Fruit fly (Drosophila melanogaster) whole organism, embryonic: ENCODE measurements around the gene Sfp65A.

Experiments used
- Abd-B ChIP-seq: fragments of 200-800 bp; sonication (Bioruptor generic); optimal IDR thresholded peaks from 2 replicates; lab custom pipeline; 2018; ENCODE audit warnings: missing biosample characterization, mild to moderate bottlenecking, missing genetic modification characterization, moderate library complexity
- Atf6 ChIP-seq: fragments of 200-800 bp; sonication (Bioruptor generic); IDR thresholded peaks from 2 replicates; pipeline ENCODE4 v1.3.6; 2022; ENCODE audit warnings: missing biosample characterization, missing genetic modification characterization
- CG1024 ChIP-seq: fragments of 200-800 bp; sonication (Bioruptor generic); IDR thresholded peaks from 2 replicates; pipeline ENCODE4 v1.3.6; 2022; ENCODE audit warnings: missing biosample characterization, missing genetic modification characterization
- CG10979 ChIP-seq: fragments of 200-800 bp; sonication (Bioruptor generic); optimal IDR thresholded peaks from 2 replicates; lab custom pipeline; 2018; ENCODE audit warnings: missing biosample characterization, mild to moderate bottlenecking, missing genetic modification characterization, moderate library complexity
- CG11504 ChIP-seq: fragments of 200-800 bp; sonication (Bioruptor generic); optimal IDR thresholded peaks from 3 replicates; lab custom pipeline; 2019; ENCODE audit warnings: missing biosample characterization, mild to moderate bottlenecking, missing genetic modification characterization, moderate library complexity
- CG11696 ChIP-seq: fragments of 200-800 bp; sonication (Bioruptor generic); IDR thresholded peaks from 2 replicates; pipeline ENCODE4 v1.3.6; 2022; ENCODE audit warnings: missing biosample characterization, missing genetic modification characterization
- CG17361 ChIP-seq: fragments of 200-800 bp; sonication (Bioruptor generic); IDR thresholded peaks from 3 replicates; pipeline ENCODE4 v1.3.6; 2022; ENCODE audit warnings: missing biosample characterization, missing genetic modification characterization
- CG18262 ChIP-seq: fragments of 200-800 bp; optimal IDR thresholded peaks from 3 replicates; lab custom pipeline; 2019; ENCODE audit warnings: missing biosample characterization, mild to moderate bottlenecking, missing genetic modification characterization, moderate library complexity
- CG2889 ChIP-seq: fragments of 200-800 bp; sonication (Bioruptor generic); IDR thresholded peaks from 3 replicates; pipeline ENCODE4 v1.3.6; 2022; ENCODE audit warnings: missing biosample characterization, missing genetic modification characterization
- CG31224 ChIP-seq: fragments of 200-800 bp; sonication (Bioruptor generic); IDR thresholded peaks from 2 replicates; pipeline ENCODE4 v1.3.6; 2022; ENCODE audit warnings: missing biosample characterization, missing genetic modification characterization
- CG7556 ChIP-seq: fragments of 200-800 bp; sonication (Bioruptor generic); optimal IDR thresholded peaks from 2 replicates; lab custom pipeline; 2017; ENCODE audit warnings: missing biosample characterization, mild to moderate bottlenecking, missing genetic modification characterization
- CG7839 ChIP-seq: fragments of 200-800 bp; sonication (Bioruptor generic); optimal IDR thresholded peaks from 3 replicates; lab custom pipeline; 2018; ENCODE audit warnings: missing biosample characterization, mild to moderate bottlenecking, missing genetic modification characterization, moderate library complexity
- CG8281 ChIP-seq: fragments of 200-800 bp; sonication (Bioruptor generic); optimal IDR thresholded peaks from 2 replicates; lab custom pipeline; 2018; ENCODE audit warnings: missing biosample characterization, mild to moderate bottlenecking, missing genetic modification characterization, moderate library complexity
- CoRest ChIP-seq: fragments of 200-800 bp; sonication (Bioruptor generic); optimal IDR thresholded peaks from 3 replicates; lab custom pipeline; 2018; ENCODE audit warnings: missing biosample characterization, mild to moderate bottlenecking, missing genetic modification characterization, moderate library complexity
- Doc3 ChIP-seq: fragments of 200-800 bp; sonication (Bioruptor generic); IDR thresholded peaks from 3 replicates; pipeline ENCODE4 v1.3.6; 2022; ENCODE audit warnings: missing biosample characterization, missing genetic modification characterization; ENCODE audit not compliant: partially characterized antibody
- Drgx ChIP-seq: fragments of 200-800 bp; sonication (Bioruptor generic); IDR thresholded peaks from 2 replicates; pipeline ENCODE4 v1.3.6; 2022; ENCODE audit warnings: missing biosample characterization, missing genetic modification characterization
- HHEX ChIP-seq: fragments of 200-800 bp; sonication (Bioruptor generic); optimal IDR thresholded peaks from 3 replicates; lab custom pipeline; 2017; ENCODE audit warnings: missing biosample characterization, mild to moderate bottlenecking, missing genetic modification characterization, missing genetic modification reagents
- NK7.1 ChIP-seq: fragments of 200-800 bp; sonication (Bioruptor generic); optimal IDR thresholded peaks from 3 replicates; lab custom pipeline; 2016; ENCODE audit warnings: missing biosample characterization, missing genetic modification characterization
- Vsx1 ChIP-seq: fragments of 200-800 bp; sonication (Bioruptor generic); optimal IDR thresholded peaks from 2 replicates; lab custom pipeline; 2017; ENCODE audit warnings: missing biosample characterization, mild to moderate bottlenecking, missing genetic modification characterization, missing genetic modification reagents
- amos ChIP-seq: fragments of 200-800 bp; sonication (Bioruptor generic); IDR thresholded peaks from 2 replicates; pipeline ENCODE4 v1.3.6; 2022; ENCODE audit warnings: missing biosample characterization, missing genetic modification characterization; ENCODE audit not compliant: partially characterized antibody
- ase ChIP-seq: fragments of 200-800 bp; sonication (Bioruptor generic); IDR thresholded peaks from 3 replicates; pipeline ENCODE4 v1.3.6; 2022; ENCODE audit warnings: missing biosample characterization, missing genetic modification characterization
- crol ChIP-seq: fragments of 200-800 bp; sonication (Bioruptor generic); IDR thresholded peaks from 2 replicates; pipeline ENCODE4 v1.3.6; 2022; ENCODE audit warnings: missing biosample characterization, missing genetic modification characterization
- crp ChIP-seq, 2 experiments: fragments of 200-800 bp; sonication (Bioruptor generic); optimal IDR thresholded peaks; 2 replicates in 1 of 2; 3 replicates in 1 of 2; lab custom pipeline; 2017; ENCODE audit warnings: missing biosample characterization in 2 of 2, missing genetic modification characterization in 2 of 2, mild to moderate bottlenecking in 1 of 2, moderate library complexity in 1 of 2
- exex ChIP-seq: fragments of 200-800 bp; sonication (Bioruptor generic); optimal IDR thresholded peaks from 4 replicates; lab custom pipeline; 2018; ENCODE audit warnings: missing biosample characterization, mild to moderate bottlenecking, missing genetic modification characterization, moderate library complexity
- gfzf ChIP-seq: fragments of 200-800 bp; sonication (Bioruptor generic); optimal IDR thresholded peaks from 2 replicates; lab custom pipeline; 2016; ENCODE audit warnings: missing biosample characterization, mild to moderate bottlenecking, missing genetic modification characterization, moderate library complexity
- hbn ChIP-seq: fragments of 200-800 bp; sonication (Bioruptor generic); IDR thresholded peaks from 2 replicates; pipeline ENCODE4 v1.3.6; 2022; ENCODE audit warnings: missing biosample characterization, missing genetic modification characterization; ENCODE audit not compliant: partially characterized antibody
- klu ChIP-seq: fragments of 200-800 bp; sonication (Bioruptor generic); IDR thresholded peaks from 2 replicates; pipeline ENCODE4 v1.3.6; 2022; ENCODE audit warnings: missing biosample characterization, missing genetic modification characterization
- luna ChIP-seq: fragments of 200-800 bp; sonication (Bioruptor generic); optimal IDR thresholded peaks from 2 replicates; lab custom pipeline; 2016; ENCODE audit warnings: missing biosample characterization, missing genetic modification characterization
- mld ChIP-seq: fragments of 200-800 bp; sonication (Bioruptor generic); IDR thresholded peaks from 3 replicates; pipeline ENCODE4 v1.3.6; 2022; ENCODE audit warnings: missing biosample characterization, missing genetic modification characterization; ENCODE audit not compliant: partially characterized antibody
- nmo ChIP-seq: fragments of 200-800 bp; sonication (Bioruptor generic); optimal IDR thresholded peaks from 2 replicates; lab custom pipeline; 2018; ENCODE audit warnings: missing biosample characterization, mild to moderate bottlenecking, missing genetic modification characterization, moderate library complexity
- pan ChIP-seq, 4 experiments: fragments of >200 bp in 3 of 4; fragments of 200-800 bp in 1 of 4; sonication (Bioruptor generic) in 1 of 4; optimal IDR thresholded peaks in 3 of 4; IDR thresholded peaks in 1 of 4; 2 replicates each; pipeline versions ENCODE4 v1.3.6 to Lab custom; 2017 to 2022; ENCODE audit warnings: missing biosample characterization in 2 of 4, missing genetic modification characterization in 2 of 4, mixed read lengths in 1 of 4
- phol ChIP-seq: fragments of 200-800 bp; sonication (Bioruptor generic); optimal IDR thresholded peaks from 3 replicates; lab custom pipeline; 2018; ENCODE audit warnings: missing biosample characterization, mild to moderate bottlenecking, missing genetic modification characterization, moderate library complexity
- pnt ChIP-seq: fragments of 200-800 bp; sonication (Bioruptor generic); optimal IDR thresholded peaks from 3 replicates; lab custom pipeline; 2016; ENCODE audit warnings: missing biosample characterization, missing genetic modification characterization
- row ChIP-seq: fragments of 200-800 bp; sonication (Bioruptor generic); IDR thresholded peaks from 3 replicates; pipeline ENCODE4 v1.3.6; 2022; ENCODE audit warnings: missing biosample characterization, missing genetic modification characterization
- sisA ChIP-seq: fragments of 200-800 bp; sonication (Bioruptor generic); IDR thresholded peaks from 2 replicates; pipeline ENCODE4 v1.3.6; 2022; ENCODE audit warnings: missing biosample characterization, missing genetic modification characterization
- slbo ChIP-seq: fragments of 200-800 bp; sonication (Bioruptor generic); IDR thresholded peaks from 2 replicates; pipeline ENCODE4 v1.3.6; 2022; ENCODE audit warnings: missing biosample characterization, missing genetic modification characterization
- tio ChIP-seq: fragments of 200-800 bp; sonication (Bioruptor generic); optimal IDR thresholded peaks from 2 replicates; lab custom pipeline; 2017; ENCODE audit warnings: missing biosample characterization, missing genetic modification characterization, inconsistent platforms
- wdn ChIP-seq: fragments of 200-800 bp; sonication (Bioruptor generic); IDR thresholded peaks from 2 replicates; pipeline ENCODE4 v1.3.6; 2022; ENCODE audit warnings: missing biosample characterization, missing genetic modification characterization

Gene Sfp65A

dm6 chr3L:6315693-6316092, 34.4 kb upstream of the Sfp65A start (continued):
- TF ChIP-seq CG1024 (GFP tag; lab: Robert Waterston, UW) (no peak), klu (GFP tag; lab: Robert Waterston, UW) (no peak), Abd-B (GFP tag; lab: Kevin White, UChicago) (no peak), nmo (GFP tag; lab: Kevin White, UChicago) (peak; percentile 17), CG31224 (GFP tag; lab: Robert Waterston, UW) (no peak), luna (GFP tag; lab: Kevin White, UChicago) (no peak), ase (no peak), hbn (GFP tag; lab: Robert Waterston, UW) (no peak), CG8281 (tag; lab: Kevin White, UChicago) (no peak), CoRest (tag; lab: Kevin White, UChicago) (peak; percentile 11), phol (tag; lab: Kevin White, UChicago) (peak; percentile 10), Vsx1 (peak; percentile 1), CG7556 (GFP tag; lab: Kevin White, UChicago) (no peak), slbo (GFP tag; lab: Robert Waterston, UW) (no peak), sisA (GFP tag; lab: Robert Waterston, UW) (no peak), CG17361 (GFP tag; lab: Robert Waterston, UW) (0 out of 3 replicates have a peak, but pooled peaks have one; percentile 14), wdn (GFP tag; lab: Robert Waterston, UW) (no peak), row (peak; percentile 65; the same call in 2 of the 3 replicates), tio (GFP tag; lab: Kevin White, UChicago) (no peak), crp (GFP tag; optimal IDR thresholded peaks at IDR 0.05; lab: Kevin White, UChicago) (no peak), exex (no peak), CG7839 (no peak), CG2889 (GFP tag; lab: Robert Waterston, UW) (no peak), pnt (GFP tag; lab: Kevin White, UChicago) (no peak), CG10979 (tag; lab: Kevin White, UChicago) (peak; percentile 0), CG11696 (GFP tag; lab: Robert Waterston, UW) (no peak), pan (optimal IDR thresholded peaks at IDR 0.05; lab: Kevin White, UChicago) (peak in 1 of 2 experiments; percentile 8), pan (GFP tag; optimal IDR thresholded peaks at IDR 0.05 in 1 of 2, IDR thresholded peaks at IDR 0.05 in 1 of 2) (no peak), CG18262 (tag; lab: Kevin White, UChicago) (peak; percentile 11), crol (GFP tag; lab: Robert Waterston, UW) (no peak), gfzf (GFP tag; lab: Kevin White, UChicago) (no peak), amos (GFP tag; lab: Robert Waterston, UW) (no peak), CG11504 (tag; lab: Kevin White, UChicago) (peak; percentile 18)
- TF ChIP-seq, all 482 proteins: peak for 18

- no peak for TF ChIP-seq Doc3
- no peak for TF ChIP-seq Atf6
- TF ChIP-seq Drgx (GFP tag; lab: Robert Waterston, UW) = peak; percentile 46; the same call in 1 of the 2 replicates
- no peak for TF ChIP-seq mld (GFP tag; lab: Robert Waterston, UW)
Observed at dm6 chr3L:6317494-6317893, 32.6 kb upstream of the Sfp65A start.

- TF ChIP-seq HHEX = no peak
- TF ChIP-seq NK7.1 = no peak
- TF ChIP-seq, all 482 proteins: peak for 0
Observed at dm6 chr3L:6320311-6320710, 29.8 kb upstream of the Sfp65A start, which contains the start of gene Or65a. Or65a (plus strand) TSS chr3L:6320611.
